Worm (Caenorhabditis elegans) whole organism, young adult: ENCODE results near the gene R05G9.1.
A peak's percentile ranks its signal among the peaks of the same experiment; 100 is the strongest.

Experiments used
- B0336.3 ChIP-seq: fragments of 200-800 bp; sonication (Bioruptor generic); IDR thresholded peaks from 2 replicates; pipeline ENCODE4 v1.3.6; 2022; ENCODE audit warnings: missing genetic modification characterization, missing compliant biosample characterization
- C06A6.2 ChIP-seq: fragments of 200-800 bp; sonication (Bioruptor generic); conservative IDR thresholded peaks from 2 replicates; pipeline ENCODE4 v1.3.6; 2022; ENCODE audit warnings: missing genetic modification characterization, missing compliant biosample characterization
- F55B11.4 ChIP-seq: sonication (generic microtip); optimal IDR thresholded peaks from 2 replicates; lab custom pipeline; 2016; ENCODE audit warnings: missing compliant biosample characterization, missing genetic modification characterization, borderline replicate concordance; ENCODE audit not compliant: insufficient read depth
- F57A8.1 ChIP-seq: fragments of 200-800 bp; sonication (Bioruptor generic); optimal IDR thresholded peaks from 2 replicates; lab custom pipeline; 2018; ENCODE audit warnings: mild to moderate bottlenecking, missing genetic modification characterization, moderate library complexity, missing compliant biosample characterization
- K12H6.12 ChIP-seq: fragments of 200-800 bp; sonication (Bioruptor generic); optimal IDR thresholded peaks from 2 replicates; lab custom pipeline; 2018; ENCODE audit warnings: mild to moderate bottlenecking, missing genetic modification characterization, missing compliant biosample characterization
- T07F8.4 ChIP-seq: sonication (generic microtip); optimal IDR thresholded peaks from 2 replicates; lab custom pipeline; 2016; ENCODE audit warnings: mild to moderate bottlenecking, missing genetic modification characterization, moderate library complexity, missing compliant biosample characterization
- Y53G8AR.9 ChIP-seq: fragments of 200-800 bp; sonication (Bioruptor generic); conservative IDR thresholded peaks from 2 replicates; pipeline ENCODE4 v1.3.6; 2022; ENCODE audit warnings: missing genetic modification reagents, missing genetic modification characterization, missing compliant biosample characterization
- Y56A3A.18 ChIP-seq: fragments of 200-800 bp; sonication (Bioruptor generic); IDR thresholded peaks from 2 replicates; pipeline ENCODE4 v1.3.6; 2022; ENCODE audit warnings: missing genetic modification reagents, missing genetic modification characterization, missing compliant biosample characterization
- Y67H2A.10 ChIP-seq: fragments of 200-800 bp; sonication (Bioruptor generic); conservative IDR thresholded peaks from 2 replicates; pipeline ENCODE4 v1.3.6; 2022; ENCODE audit warnings: missing genetic modification reagents, missing genetic modification characterization, missing compliant biosample characterization
- Y79H2A.3 ChIP-seq: fragments of 200-800 bp; sonication (Bioruptor generic); conservative IDR thresholded peaks from 2 replicates; pipeline ENCODE4 v1.3.6; 2022; ENCODE audit warnings: missing genetic modification reagents, missing genetic modification characterization, missing compliant biosample characterization
- atf-7 ChIP-seq: sonication (generic microtip); optimal IDR thresholded peaks from 2 replicates; lab custom pipeline; 2017; ENCODE audit warnings: mild to moderate bottlenecking, missing genetic modification characterization, missing compliant biosample characterization
- attf-5 ChIP-seq: fragments of 200-800 bp; sonication (Bioruptor generic); optimal IDR thresholded peaks from 2 replicates; lab custom pipeline; 2018; ENCODE audit warnings: mild to moderate bottlenecking, missing genetic modification characterization, missing compliant biosample characterization
- ceh-27 ChIP-seq: fragments of 200-800 bp; sonication (Bioruptor generic); optimal IDR thresholded peaks from 2 replicates; lab custom pipeline; 2018; ENCODE audit warnings: mild to moderate bottlenecking, missing genetic modification characterization, moderate library complexity, missing compliant biosample characterization
- ceh-58 ChIP-seq: fragments of 200-800 bp; sonication (Bioruptor generic); IDR thresholded peaks from 2 replicates; pipeline ENCODE4 v1.3.6; 2022; ENCODE audit warnings: missing genetic modification characterization, missing compliant biosample characterization
- chd-7 ChIP-seq: sonication (generic microtip); optimal IDR thresholded peaks from 2 replicates; lab custom pipeline; 2016; ENCODE audit warnings: mild to moderate bottlenecking, missing genetic modification characterization, moderate library complexity, missing compliant biosample characterization
- dox-1 ChIP-seq: fragments of 200-800 bp; sonication (Bioruptor generic); IDR thresholded peaks from 2 replicates; pipeline ENCODE4 v1.3.6; 2022; ENCODE audit warnings: missing genetic modification reagents, missing genetic modification characterization, missing compliant biosample characterization
- dpff-1 ChIP-seq: sonication (generic microtip); optimal IDR thresholded peaks from 2 replicates; lab custom pipeline; 2017; ENCODE audit warnings: mild to moderate bottlenecking, missing genetic modification characterization, missing compliant biosample characterization
- dpl-1 ChIP-seq: fragments of 150-350 bp; optimal IDR thresholded peaks from 2 replicates; lab custom pipeline; 2014; ENCODE audit warnings: missing biosample characterization, missing genetic modification reagents, missing genetic modification characterization
- efl-1 ChIP-seq: fragments of 150-350 bp; optimal IDR thresholded peaks from 2 replicates; lab custom pipeline; 2014; ENCODE audit warnings: missing biosample characterization, missing genetic modification reagents, missing genetic modification characterization
- egrh-3 ChIP-seq: fragments of 200-800 bp; sonication (Bioruptor generic); IDR thresholded peaks from 2 replicates; pipeline ENCODE4 v1.3.6; 2022; ENCODE audit warnings: missing genetic modification reagents, missing genetic modification characterization, missing compliant biosample characterization
- fkh-3 ChIP-seq: sonication (generic microtip); optimal IDR thresholded peaks from 2 replicates; lab custom pipeline; 2016; ENCODE audit warnings: mild to moderate bottlenecking, missing genetic modification characterization, missing compliant biosample characterization
- him-1 ChIP-seq: sonication (generic microtip); optimal IDR thresholded peaks from 2 replicates; lab custom pipeline; 2016; ENCODE audit warnings: missing genotype, missing genetic modification reagents, missing genetic modification characterization, missing compliant biosample characterization
- hmg-1.2 ChIP-seq: fragments of 200-800 bp; sonication (Bioruptor generic); IDR thresholded peaks from 2 replicates; pipeline ENCODE4 v1.3.6; 2022; ENCODE audit warnings: missing genetic modification reagents, missing genetic modification characterization, missing compliant biosample characterization
- let-607 ChIP-seq, 2 experiments: fragments of 200-800 bp in 1 of 2; sonication (Bioruptor generic) in 1 of 2; sonication (generic microtip) in 1 of 2; optimal IDR thresholded peaks; 2 replicates each; lab custom pipeline; 2016 to 2018; ENCODE audit warnings: mild to moderate bottlenecking in 2 of 2, missing compliant biosample characterization in 2 of 2, missing genetic modification characterization in 2 of 2, moderate library complexity in 2 of 2, missing genotype in 1 of 2
- lin-35 ChIP-seq, 3 experiments: fragments of 150-350 bp in 2 of 3; sonication (generic microtip) in 1 of 3; optimal IDR thresholded peaks; 2 replicates each; lab custom pipeline; 2014 to 2018; ENCODE audit warnings: missing biosample characterization in 3 of 3, missing genetic modification characterization in 3 of 3, missing genetic modification reagents in 3 of 3
- lin-40 ChIP-seq: sonication (generic microtip); optimal IDR thresholded peaks from 2 replicates; lab custom pipeline; 2016; ENCODE audit warnings: missing genetic modification characterization, mild to moderate bottlenecking, missing compliant biosample characterization, missing genotype, missing genetic modification reagents
- lsl-1 ChIP-seq: fragments of 200-800 bp; sonication (Bioruptor generic); optimal IDR thresholded peaks from 2 replicates; lab custom pipeline; 2018; ENCODE audit warnings: mild to moderate bottlenecking, missing genetic modification characterization, moderate library complexity, missing compliant biosample characterization
- lsy-27 ChIP-seq: sonication (generic microtip); optimal IDR thresholded peaks from 2 replicates; lab custom pipeline; 2017; ENCODE audit warnings: missing genetic modification characterization, mild to moderate bottlenecking, missing compliant biosample characterization, antibody characterized with exemption, missing genotype, borderline replicate concordance; ENCODE audit not compliant: insufficient read depth
- madf-3 ChIP-seq: fragments of 200-800 bp; sonication (Bioruptor generic); IDR thresholded peaks from 2 replicates; pipeline ENCODE4 v1.3.6; 2022; ENCODE audit warnings: missing genetic modification reagents, missing genetic modification characterization, missing compliant biosample characterization
- nfya-1 ChIP-seq: sonication (generic microtip); optimal IDR thresholded peaks from 2 replicates; lab custom pipeline; 2017; ENCODE audit warnings: antibody characterized with exemption, missing compliant biosample characterization, missing genetic modification characterization, borderline replicate concordance; ENCODE audit not compliant: insufficient read depth
- nhr-80 ChIP-seq: sonication (generic microtip); optimal IDR thresholded peaks from 2 replicates; lab custom pipeline; 2016; ENCODE audit warnings: missing genetic modification characterization, missing compliant biosample characterization
- nhr-90 ChIP-seq: sonication (generic microtip); optimal IDR thresholded peaks from 2 replicates; lab custom pipeline; 2016; ENCODE audit warnings: missing genotype, mild to moderate bottlenecking, missing genetic modification characterization, missing compliant biosample characterization
- pha-4 ChIP-seq: fragments of 150-350 bp; sonication (generic microtip); optimal IDR thresholded peaks from 2 replicates; lab custom pipeline; 2014; ENCODE audit warnings: missing biosample characterization, missing genetic modification reagents, missing genetic modification characterization
- rcor-1 ChIP-seq: fragments of 200-800 bp; sonication (Bioruptor generic); IDR thresholded peaks from 2 replicates; pipeline ENCODE4 v1.3.6; 2022; ENCODE audit warnings: missing genetic modification reagents, missing genetic modification characterization, missing compliant biosample characterization
- zim-3 ChIP-seq: sonication (generic microtip); optimal IDR thresholded peaks from 2 replicates; lab custom pipeline; 2017; ENCODE audit warnings: mild to moderate bottlenecking, missing genetic modification characterization, moderate library complexity, missing compliant biosample characterization
- ztf-18 ChIP-seq: sonication (generic microtip); optimal IDR thresholded peaks from 2 replicates; lab custom pipeline; 2016; ENCODE audit warnings: missing genotype, mild to moderate bottlenecking, missing genetic modification characterization, missing compliant biosample characterization
- ztf-3 ChIP-seq: fragments of 200-800 bp; sonication (Bioruptor generic); optimal IDR thresholded peaks from 2 replicates; lab custom pipeline; 2018; ENCODE audit warnings: mild to moderate bottlenecking, missing genetic modification characterization, missing compliant biosample characterization
- ztf-6 ChIP-seq: fragments of 200-800 bp; sonication (Bioruptor generic); IDR thresholded peaks from 2 replicates; pipeline ENCODE4 v1.3.6; 2022; ENCODE audit warnings: missing genetic modification reagents, missing genetic modification characterization, missing compliant biosample characterization

R05G9.1 gene

ce11 chrII:6502826-6503225 lies at the start of gene R05G9.1:
Gene R05G9.1, plus strand, starts transcription at chrII:6503168.
- peak; percentile 66; the same call in 1 of the 2 replicates for TF ChIP-seq hmg-1.2 (GFP tag; lab: Robert Waterston, UW)
- no peak for TF ChIP-seq C06A6.2 (GFP tag; lab: Robert Waterston, UW)

DNA sequence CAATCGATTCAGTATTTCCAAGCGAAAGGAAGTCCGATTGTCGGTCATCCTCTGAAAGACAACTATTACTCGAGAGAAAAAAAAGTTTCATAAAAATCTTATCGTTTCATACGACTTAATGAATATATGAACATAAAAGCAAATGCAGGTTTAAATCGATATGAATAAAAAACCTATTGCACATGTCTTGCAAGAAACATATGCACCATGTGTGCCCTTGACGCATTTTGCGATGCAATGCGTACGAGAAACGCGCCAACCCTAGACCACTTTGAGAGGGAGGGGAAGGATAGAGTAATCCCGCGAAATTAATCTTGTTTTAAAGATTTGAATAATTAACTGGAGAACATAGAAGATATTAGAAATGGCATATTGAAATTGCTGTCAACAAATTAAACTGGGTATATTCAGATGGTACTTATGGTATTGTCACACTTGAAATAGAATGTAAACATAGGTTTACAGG lies 49.6 kb upstream of the R05G9.1 start, which contains the start of gene atg-16.2:
TSS of gene atg-16.2 (minus strand) at position 51 of the 466 bp plus-strand sequence.
- TF ChIP-seq nhr-80 = peak; percentile 74
- no peak for TF ChIP-seq B0336.3 (GFP tag; lab: Robert Waterston, UW)
- TF ChIP-seq him-1 (tag; lab: Kevin White, UChicago) = no peak
- peak; percentile 69 for TF ChIP-seq attf-5
- TF ChIP-seq fkh-3 (tag; lab: Kevin White, UChicago) = no peak
- peak; percentile 90 for TF ChIP-seq ztf-18 (tag; lab: Kevin White, UChicago)
- no peak for TF ChIP-seq nhr-90 (tag; lab: Kevin White, UChicago)
- 0 out of 2 replicates have a peak, but pooled peaks have one; percentile 23 for TF ChIP-seq rcor-1 (GFP tag; lab: Robert Waterston, UW)
- TF ChIP-seq hmg-1.2 (GFP tag; lab: Robert Waterston, UW) = peak; percentile 19; the same call in 1 of the 2 replicates
- no peak for TF ChIP-seq T07F8.4 (tag; lab: Kevin White, UChicago)
- TF ChIP-seq dox-1 (GFP tag; lab: Robert Waterston, UW) = 0 out of 2 replicates have a peak, but pooled peaks have one; percentile 50
- no peak for TF ChIP-seq lin-40 (tag; lab: Kevin White, UChicago)
- TF ChIP-seq egrh-3 = no peak
- TF ChIP-seq dpl-1 = peak; percentile 31
- peak; percentile 32 for TF ChIP-seq efl-1 (GFP tag; lab: Kevin White, UChicago)
- no peak for TF ChIP-seq ceh-27
- TF ChIP-seq lin-35 (GFP tag; optimal IDR thresholded peaks at IDR 0.05; lab: Kevin White, UChicago) = peak in 1 of 3 experiments; percentile 31

DNA sequence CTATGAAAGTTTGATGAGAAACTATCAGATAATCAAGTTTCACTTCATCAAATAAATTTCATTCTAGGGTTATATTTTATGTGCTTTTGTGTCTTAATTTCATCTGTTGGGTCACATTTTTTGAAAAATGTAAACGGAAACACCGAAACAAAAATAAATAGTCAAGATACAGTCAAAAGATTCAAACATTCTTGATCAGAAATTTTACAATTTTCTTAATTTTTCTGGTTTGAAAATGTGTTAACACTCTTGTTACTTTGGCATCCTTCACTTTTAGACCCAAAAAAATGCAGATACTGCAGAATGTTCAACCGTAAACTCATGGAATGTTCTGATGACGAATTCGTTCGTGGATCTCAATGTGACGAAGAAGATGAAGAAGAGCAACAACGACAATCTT lies 48.3 kb upstream of the R05G9.1 start, which contains the start of gene aptf-1:
TSS of gene aptf-1 (plus strand) at position 301 of the 400 bp plus-strand sequence.
- TF ChIP-seq madf-3 (GFP tag; lab: Robert Waterston, UW) (no peak), Y79H2A.3 (GFP tag; lab: Robert Waterston, UW) (no peak)
- TF ChIP-seq, all 124 proteins: peak for 0

DNA sequence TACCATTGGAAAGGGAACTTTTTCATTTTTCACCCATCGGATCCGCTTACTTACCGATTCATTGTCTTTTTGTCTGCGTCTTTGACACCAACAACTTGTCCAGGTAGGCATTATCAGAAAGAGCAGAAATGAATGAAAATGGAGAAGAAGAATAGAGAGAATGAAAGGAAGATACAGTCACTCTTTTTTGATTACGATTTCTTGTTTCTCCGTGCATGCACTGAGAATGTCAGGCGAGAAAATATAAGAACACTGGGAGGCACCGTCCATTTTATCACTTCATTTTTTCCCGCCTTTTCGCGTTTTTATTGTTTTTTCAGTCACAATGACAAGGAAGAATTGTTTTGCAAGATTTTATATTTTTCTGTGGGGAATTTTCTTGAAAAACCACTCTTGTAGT lies 33.6 kb upstream of the R05G9.1 start:
- TF ChIP-seq ceh-58 (GFP tag; lab: Robert Waterston, UW) = no peak
- no peak for TF ChIP-seq K12H6.12 (tag; lab: Kevin White, UChicago)
- TF ChIP-seq nhr-80 = peak; percentile 71

DNA sequence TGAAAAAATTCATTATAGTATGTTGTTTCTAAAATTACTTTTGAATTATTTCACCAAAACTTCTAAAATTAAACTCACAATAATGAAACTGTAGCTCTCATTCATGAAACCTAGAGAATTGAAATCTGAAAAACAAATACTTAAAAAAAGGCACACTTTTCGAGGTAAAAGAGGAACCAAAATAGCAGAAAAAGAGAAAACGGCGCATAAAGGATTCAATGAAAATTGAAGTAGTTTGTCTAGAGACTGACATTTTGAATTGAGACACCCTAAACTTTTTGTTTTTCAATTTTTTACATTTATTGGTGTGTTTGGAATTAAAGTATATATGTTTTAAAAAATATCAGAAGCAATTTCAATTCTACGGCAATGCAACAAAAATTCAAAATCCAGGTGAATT lies 32.0 kb upstream of the R05G9.1 start, which contains the start of gene dgk-5:
TSS of gene dgk-5 (minus strand) at position 101 of the 400 bp plus-strand sequence.
- TF ChIP-seq lsl-1 (GFP tag; lab: Kevin White, UChicago) (no peak), Y53G8AR.9 (no peak), Y56A3A.18 (GFP tag; lab: Robert Waterston, UW) (no peak)

- TF ChIP-seq zim-3 (tag; lab: Kevin White, UChicago) (no peak), ztf-6 (GFP tag; lab: Robert Waterston, UW) (no peak), pha-4 (no peak), Y56A3A.18 (GFP tag; lab: Robert Waterston, UW) (no peak), lsy-27 (no peak), F55B11.4 (tag; lab: Kevin White, UChicago) (no peak), Y67H2A.10 (GFP tag; lab: Robert Waterston, UW) (no peak), ztf-3 (GFP tag; lab: Kevin White, UChicago) (no peak), Y53G8AR.9 (no peak), nfya-1 (no peak), F57A8.1 (no peak), atf-7 (tag; lab: Kevin White, UChicago) (no peak), let-607 (tag; optimal IDR thresholded peaks at IDR 0.05; lab: Kevin White, UChicago) (no peak), dpff-1 (tag; lab: Kevin White, UChicago) (no peak), hmg-1.2 (GFP tag; lab: Robert Waterston, UW) (no peak), chd-7 (no peak)
Observed at ce11 chrII:6475180-6475737, 27.7 kb upstream of the R05G9.1 start, which contains the start of gene T28D9.16. Gene T28D9.16, plus strand, starts transcription at chrII:6475687.
